Worm (Caenorhabditis elegans) whole organism, L3 larva: Measurements from ENCODE around the gene ZC190.8.
A peak's percentile ranks its signal among the peaks of the same experiment; 100 is the strongest.

Experiments
- ceh-16 ChIP-seq: sonication (generic microtip); optimal IDR thresholded peaks from 2 replicates; lab custom pipeline; 2017; ENCODE audit warnings: missing biosample characterization, missing genetic modification characterization
- egl-27 ChIP-seq: sonication (generic microtip); optimal IDR thresholded peaks from 4 replicates; lab custom pipeline; 2017; ENCODE audit warnings: missing biosample characterization, missing genetic modification reagents, missing genetic modification characterization
- egl-5 ChIP-seq: fragments of 150-350 bp; optimal IDR thresholded peaks from 2 replicates; lab custom pipeline; 2017; ENCODE audit warnings: missing biosample characterization, missing genetic modification reagents, missing genetic modification characterization, inconsistent platforms
- fos-1 ChIP-seq: fragments of 150-350 bp; optimal IDR thresholded peaks from 2 replicates; lab custom pipeline; 2014; ENCODE audit warnings: missing biosample characterization, missing genetic modification characterization
- nhr-237 ChIP-seq: fragments of 150-350 bp; optimal IDR thresholded peaks from 2 replicates; lab custom pipeline; 2014; ENCODE audit warnings: missing biosample characterization, missing genetic modification characterization
- nhr-25 ChIP-seq: sonication (generic microtip); optimal IDR thresholded peaks from 2 replicates; lab custom pipeline; 2017; ENCODE audit warnings: missing biosample characterization, missing genetic modification characterization
- nhr-77 ChIP-seq: fragments of 150-350 bp; optimal IDR thresholded peaks from 2 replicates; lab custom pipeline; 2014; ENCODE audit warnings: missing biosample characterization, missing genetic modification characterization
- pqm-1 ChIP-seq: fragments of 150-350 bp; optimal IDR thresholded peaks from 2 replicates; lab custom pipeline; 2017; ENCODE audit warnings: missing biosample characterization, missing genetic modification characterization, inconsistent platforms
- skn-1 ChIP-seq: fragments of 150-350 bp; optimal IDR thresholded peaks from 2 replicates; lab custom pipeline; 2014; ENCODE audit warnings: missing biosample characterization, missing genetic modification characterization

DNA sequence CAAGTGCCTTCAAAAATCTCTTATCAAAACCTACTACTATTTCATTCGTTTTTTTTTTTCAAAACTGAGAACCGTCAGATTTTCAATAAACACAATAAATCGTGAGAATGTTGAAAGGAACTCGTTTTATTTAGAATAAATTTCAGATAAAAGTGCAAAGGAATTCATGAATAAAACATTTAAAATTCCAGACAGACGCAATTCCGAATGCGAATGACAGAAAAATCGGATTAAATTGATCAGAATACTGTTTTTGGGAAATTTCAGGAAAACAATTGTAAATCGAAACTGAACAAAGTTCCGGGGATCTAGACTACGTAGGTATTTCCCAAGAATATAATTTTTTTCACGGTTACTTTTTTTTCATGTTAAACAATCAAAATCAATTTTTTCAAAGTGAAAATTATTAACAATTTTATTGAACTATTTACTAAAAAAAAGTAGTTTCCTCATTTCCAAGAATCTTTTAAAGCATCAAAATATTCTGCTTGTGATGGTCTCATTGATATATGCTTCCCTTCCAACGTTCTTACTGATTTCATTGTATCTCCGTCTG lies 16.0 kb downstream of the ZC190.8 start:
- TF ChIP-seq nhr-77 (tag; lab: Kevin White, UChicago) = peak; percentile 70
- no peak for TF ChIP-seq nhr-237 (tag; lab: Kevin White, UChicago)
- no peak for TF ChIP-seq egl-27
- TF ChIP-seq pqm-1 = no peak
- TF ChIP-seq egl-5 = no peak
- TF ChIP-seq ceh-16 = no peak
- TF ChIP-seq skn-1 = no peak
- no peak for TF ChIP-seq fos-1 (tag; lab: Kevin White, UChicago)
- no peak for TF ChIP-seq nhr-25 (tag; lab: Kevin White, UChicago)
